Worm (Caenorhabditis elegans) whole organism, young adult: Measurements from ENCODE around the gene tkr-1.

ENCODE experiments used
- F23B12.7 ChIP-seq: sonication (generic microtip); optimal IDR thresholded peaks from 2 replicates; lab custom pipeline; 2017; ENCODE audit warnings: missing genetic modification characterization, mild to moderate bottlenecking, missing compliant biosample characterization, antibody characterized with exemption, moderate library complexity; ENCODE audit not compliant: insufficient read depth
- F55B11.4 ChIP-seq: sonication (generic microtip); optimal IDR thresholded peaks from 2 replicates; lab custom pipeline; 2016; ENCODE audit warnings: missing compliant biosample characterization, missing genetic modification characterization, borderline replicate concordance; ENCODE audit not compliant: insufficient read depth
- rpc-1 ChIP-seq, 2 experiments: fragments of 150-350 bp in 1 of 2; sonication (generic microtip) in 1 of 2; optimal IDR thresholded peaks; 2 replicates each; lab custom pipeline; 2014 to 2018; ENCODE audit warnings: missing biosample characterization in 1 of 2, missing genetic modification characterization in 1 of 2, missing genetic modification reagents in 1 of 2, missing genotype in 1 of 2
- sptf-2 ChIP-seq: fragments of 200-800 bp; sonication (Bioruptor generic); optimal IDR thresholded peaks from 2 replicates; lab custom pipeline; 2018; ENCODE audit warnings: mild to moderate bottlenecking, missing genetic modification characterization, missing compliant biosample characterization
- ztf-18 ChIP-seq: sonication (generic microtip); optimal IDR thresholded peaks from 2 replicates; lab custom pipeline; 2016; ENCODE audit warnings: missing genotype, mild to moderate bottlenecking, missing genetic modification characterization, missing compliant biosample characterization

DNA sequence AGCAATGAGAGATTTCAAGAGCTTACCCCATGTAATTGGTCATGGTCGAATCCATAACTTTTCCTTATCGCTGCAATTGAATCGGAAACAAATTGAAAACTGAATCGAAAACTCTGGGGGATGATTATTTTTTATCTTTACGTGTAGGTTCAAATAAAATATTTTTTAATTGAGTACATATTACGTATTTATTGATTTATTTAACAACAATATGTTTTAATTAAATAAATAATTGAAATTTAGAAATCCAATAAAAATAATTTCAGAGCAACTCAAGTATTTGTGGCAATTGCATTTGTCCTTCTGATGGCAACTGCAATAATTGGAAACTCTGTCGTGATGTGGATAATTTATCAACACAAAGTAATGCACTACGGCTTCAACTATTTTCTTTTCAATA lies 1.9 kb downstream of the tkr-1 start, which contains the start of gene C38C10.3:
- no peak for TF ChIP-seq sptf-2 (GFP tag; lab: Kevin White, UChicago)
- no peak for TF ChIP-seq F23B12.7 (tag; lab: Kevin White, UChicago)
- no peak for TF ChIP-seq ztf-18 (tag; lab: Kevin White, UChicago)
- TF ChIP-seq rpc-1 (optimal IDR thresholded peaks at IDR 0.05; lab: Kevin White, UChicago), result no peak
- no peak for TF ChIP-seq rpc-1 (tag; optimal IDR thresholded peaks at IDR 0.05; lab: Kevin White, UChicago)
- no peak for TF ChIP-seq F55B11.4 (tag; lab: Kevin White, UChicago)
